Fruit fly (Drosophila melanogaster) Kc167 (cell line): ENCODE data around the gene 2mit.

ENCODE experiments used
- Myc ChIP-seq: fragments of >200 bp; optimal IDR thresholded peaks from 2 replicates; lab custom pipeline; 2017; ENCODE audit warnings: missing external identifiers
- Sin3A ChIP-seq: fragments of >200 bp; optimal IDR thresholded peaks from 2 replicates; lab custom pipeline; 2018; ENCODE audit warnings: missing external identifiers
- h ChIP-seq: fragments of >200 bp; optimal IDR thresholded peaks from 3 replicates; lab custom pipeline; 2018; ENCODE audit warnings: missing external identifiers
- insv ChIP-seq: fragments of >200 bp; optimal IDR thresholded peaks from 3 replicates; lab custom pipeline; 2018; ENCODE audit warnings: missing external identifiers
- psq ChIP-seq: fragments of >200 bp; optimal IDR thresholded peaks from 2 replicates; lab custom pipeline; 2017; ENCODE audit warnings: missing external identifiers
- ttk ChIP-seq: sonication (Bioruptor generic); optimal IDR thresholded peaks from 2 replicates; lab custom pipeline; 2017; ENCODE audit warnings: missing external identifiers

DNA sequence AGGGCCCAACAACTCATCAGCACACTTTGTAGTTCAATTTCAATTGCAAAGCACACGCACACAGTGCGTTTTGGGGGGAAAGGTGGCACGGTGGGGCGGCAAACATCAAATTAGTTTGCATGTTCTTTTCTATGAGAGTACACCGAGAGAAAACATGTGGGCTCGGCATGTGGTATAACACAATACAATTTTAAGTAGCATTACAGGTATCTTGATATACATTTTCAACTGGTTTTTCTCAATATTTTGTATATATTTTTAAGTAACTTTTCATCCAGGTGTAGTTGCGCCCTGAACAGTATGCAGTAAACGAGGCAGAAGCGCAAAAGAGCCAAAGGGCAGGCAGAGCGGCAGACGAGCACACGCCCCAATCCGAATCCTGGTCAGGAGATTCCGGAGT is 44.9 kb upstream of the 2mit start:
- TF ChIP-seq ttk (lab: Kevin White, UChicago) (no peak), Myc (no peak), h (lab: Kevin White, UChicago) (no peak), psq (lab: Kevin White, UChicago) (no peak), insv (lab: Kevin White, UChicago) (no peak), Sin3A (no peak)
